Fruit fly (Drosophila melanogaster) whole organism, embryonic: ENCODE data around the gene CG1785.

Experiments
- CG10267 ChIP-seq: fragments of 200-800 bp; sonication (Bioruptor generic); optimal IDR thresholded peaks from 2 replicates; lab custom pipeline; 2018; ENCODE audit warnings: missing biosample characterization, mild to moderate bottlenecking, missing genetic modification characterization, moderate library complexity
- CG10979 ChIP-seq: fragments of 200-800 bp; sonication (Bioruptor generic); optimal IDR thresholded peaks from 2 replicates; lab custom pipeline; 2018; ENCODE audit warnings: missing biosample characterization, mild to moderate bottlenecking, missing genetic modification characterization, moderate library complexity
- CG11504 ChIP-seq: fragments of 200-800 bp; sonication (Bioruptor generic); optimal IDR thresholded peaks from 3 replicates; lab custom pipeline; 2019; ENCODE audit warnings: missing biosample characterization, mild to moderate bottlenecking, missing genetic modification characterization, moderate library complexity
- CG12236 ChIP-seq: fragments of 200-800 bp; sonication (Bioruptor generic); optimal IDR thresholded peaks from 2 replicates; lab custom pipeline; 2016; ENCODE audit warnings: missing biosample characterization, missing genetic modification characterization
- CG12391 ChIP-seq: fragments of 200-800 bp; sonication (Bioruptor generic); optimal IDR thresholded peaks from 3 replicates; lab custom pipeline; 2018; ENCODE audit warnings: missing biosample characterization, mild to moderate bottlenecking, missing genetic modification characterization, moderate library complexity
- CG12942 ChIP-seq: fragments of 200-800 bp; sonication (Bioruptor generic); optimal IDR thresholded peaks from 3 replicates; lab custom pipeline; 2016; ENCODE audit warnings: missing biosample characterization, missing genetic modification characterization
- CG13624 ChIP-seq: fragments of 200-800 bp; sonication (Bioruptor generic); optimal IDR thresholded peaks from 2 replicates; lab custom pipeline; 2016; ENCODE audit warnings: missing biosample characterization, missing genetic modification characterization
- CG14710 ChIP-seq: fragments of 200-800 bp; sonication (Bioruptor generic); optimal IDR thresholded peaks from 3 replicates; lab custom pipeline; 2019; ENCODE audit warnings: missing biosample characterization, mild to moderate bottlenecking, missing genetic modification characterization, moderate library complexity
- CG15601 ChIP-seq: fragments of 200-800 bp; sonication (Bioruptor generic); optimal IDR thresholded peaks from 3 replicates; lab custom pipeline; 2019; ENCODE audit warnings: missing biosample characterization, mild to moderate bottlenecking, missing genetic modification characterization, moderate library complexity
- CG15696 ChIP-seq: fragments of 200-800 bp; sonication (Bioruptor generic); optimal IDR thresholded peaks from 2 replicates; lab custom pipeline; 2019; ENCODE audit warnings: missing biosample characterization, mild to moderate bottlenecking, missing genetic modification characterization, moderate library complexity
- CG17829 ChIP-seq: fragments of 200-800 bp; optimal IDR thresholded peaks from 2 replicates; lab custom pipeline; 2019; ENCODE audit warnings: missing biosample characterization, mild to moderate bottlenecking, missing genetic modification characterization, moderate library complexity
- CG18262 ChIP-seq: fragments of 200-800 bp; optimal IDR thresholded peaks from 3 replicates; lab custom pipeline; 2019; ENCODE audit warnings: missing biosample characterization, mild to moderate bottlenecking, missing genetic modification characterization, moderate library complexity
- CG2712 ChIP-seq: fragments of 200-800 bp; optimal IDR thresholded peaks from 3 replicates; lab custom pipeline; 2019; ENCODE audit warnings: missing biosample characterization, mild to moderate bottlenecking, missing genetic modification characterization, moderate library complexity
- CG33557 ChIP-seq: fragments of 200-800 bp; sonication (Bioruptor generic); optimal IDR thresholded peaks from 2 replicates; lab custom pipeline; 2019; ENCODE audit warnings: missing biosample characterization, mild to moderate bottlenecking, missing genetic modification characterization, moderate library complexity
- CG4404 ChIP-seq: fragments of 200-800 bp; sonication (Bioruptor generic); IDR thresholded peaks from 2 replicates; pipeline ENCODE4 v1.3.6; 2022; ENCODE audit warnings: missing biosample characterization, missing genetic modification characterization
- CG7357 ChIP-seq: fragments of 200-800 bp; sonication (Bioruptor generic); IDR thresholded peaks from 3 replicates; pipeline ENCODE4 v1.3.6; 2022; ENCODE audit warnings: missing biosample characterization, missing genetic modification characterization
- CG8924 ChIP-seq: fragments of 200-800 bp; optimal IDR thresholded peaks from 3 replicates; lab custom pipeline; 2019; ENCODE audit warnings: missing biosample characterization, mild to moderate bottlenecking, missing genetic modification characterization, moderate library complexity
- CG9727 ChIP-seq: fragments of 200-800 bp; sonication (Bioruptor generic); optimal IDR thresholded peaks from 3 replicates; lab custom pipeline; 2017; ENCODE audit warnings: missing biosample characterization, mild to moderate bottlenecking, missing genetic modification characterization
- CoRest ChIP-seq: fragments of 200-800 bp; sonication (Bioruptor generic); optimal IDR thresholded peaks from 3 replicates; lab custom pipeline; 2018; ENCODE audit warnings: missing biosample characterization, mild to moderate bottlenecking, missing genetic modification characterization, moderate library complexity
- Dp ChIP-seq: fragments of 200-800 bp; sonication (Bioruptor generic); optimal IDR thresholded peaks from 2 replicates; lab custom pipeline; 2018; ENCODE audit warnings: missing biosample characterization, mild to moderate bottlenecking, missing genetic modification characterization, moderate library complexity
- Kr ChIP-seq: fragments of 200-800 bp; sonication (Bioruptor generic); optimal IDR thresholded peaks from 2 replicates; lab custom pipeline; 2017; ENCODE audit warnings: missing biosample characterization, mild to moderate bottlenecking, missing genetic modification characterization
- Max ChIP-seq: fragments of 200-800 bp; sonication (Bioruptor generic); optimal IDR thresholded peaks from 2 replicates; lab custom pipeline; 2016; ENCODE audit warnings: missing biosample characterization, mild to moderate bottlenecking, missing genetic modification characterization
- Xrp1 ChIP-seq: fragments of 200-800 bp; sonication (Bioruptor generic); IDR thresholded peaks from 2 replicates; pipeline ENCODE4 v1.3.6; 2022; ENCODE audit warnings: missing biosample characterization, missing genetic modification characterization
- ac ChIP-seq: fragments of 200-800 bp; sonication (Bioruptor generic); optimal IDR thresholded peaks from 3 replicates; lab custom pipeline; 2017; ENCODE audit warnings: missing biosample characterization, mild to moderate bottlenecking, missing genetic modification characterization
- bsh ChIP-seq, 2 experiments: fragments of 200-800 bp; sonication (Bioruptor generic); optimal IDR thresholded peaks; 2 replicates each; lab custom pipeline; 2017 to 2018; ENCODE audit warnings: mild to moderate bottlenecking in 2 of 2, missing biosample characterization in 2 of 2, missing genetic modification characterization in 2 of 2, moderate library complexity in 1 of 2
- crol ChIP-seq: fragments of 200-800 bp; sonication (Bioruptor generic); IDR thresholded peaks from 2 replicates; pipeline ENCODE4 v1.3.6; 2022; ENCODE audit warnings: missing biosample characterization, missing genetic modification characterization
- dmrt11E ChIP-seq: fragments of 200-800 bp; sonication (Bioruptor generic); optimal IDR thresholded peaks from 3 replicates; lab custom pipeline; 2018; ENCODE audit warnings: missing biosample characterization, mild to moderate bottlenecking, missing genetic modification characterization, moderate library complexity
- fd102C ChIP-seq: fragments of 200-800 bp; sonication (Bioruptor generic); optimal IDR thresholded peaks from 2 replicates; lab custom pipeline; 2018; ENCODE audit warnings: missing biosample characterization, mild to moderate bottlenecking, missing genetic modification characterization, moderate library complexity
- gem ChIP-seq: fragments of 200-800 bp; sonication (Bioruptor generic); optimal IDR thresholded peaks from 2 replicates; lab custom pipeline; 2019; ENCODE audit warnings: missing biosample characterization, mild to moderate bottlenecking, missing genetic modification characterization, moderate library complexity
- gsb ChIP-seq: fragments of 200-800 bp; sonication (Bioruptor generic); IDR thresholded peaks from 2 replicates; pipeline ENCODE4 v1.3.6; 2022; ENCODE audit warnings: missing biosample characterization, missing genetic modification characterization
- lola ChIP-seq, 3 experiments: fragments of >200 bp in 2 of 3; fragments of 200-800 bp in 1 of 3; sonication (Bioruptor generic) in 1 of 3; optimal IDR thresholded peaks; 2 replicates each; lab custom pipeline; 2017 to 2019; ENCODE audit warnings: missing biosample characterization in 3 of 3, missing genetic modification characterization in 3 of 3, mild to moderate bottlenecking in 1 of 3, moderate library complexity in 1 of 3
- oc ChIP-seq: fragments of 200-800 bp; sonication (Bioruptor generic); optimal IDR thresholded peaks from 2 replicates; lab custom pipeline; 2018; ENCODE audit warnings: missing biosample characterization, mild to moderate bottlenecking, missing genetic modification characterization, moderate library complexity
- pan ChIP-seq, 4 experiments: fragments of >200 bp in 3 of 4; fragments of 200-800 bp in 1 of 4; sonication (Bioruptor generic) in 1 of 4; optimal IDR thresholded peaks in 3 of 4; IDR thresholded peaks in 1 of 4; 2 replicates each; pipeline versions ENCODE4 v1.3.6 to Lab custom; 2017 to 2022; ENCODE audit warnings: missing biosample characterization in 2 of 4, missing genetic modification characterization in 2 of 4, mixed read lengths in 1 of 4
- phol ChIP-seq: fragments of 200-800 bp; sonication (Bioruptor generic); optimal IDR thresholded peaks from 3 replicates; lab custom pipeline; 2018; ENCODE audit warnings: missing biosample characterization, mild to moderate bottlenecking, missing genetic modification characterization, moderate library complexity
- prd ChIP-seq, 3 experiments: fragments of >200 bp in 2 of 3; fragments of 200-800 bp in 1 of 3; sonication (Bioruptor generic) in 1 of 3; optimal IDR thresholded peaks in 2 of 3; IDR thresholded peaks in 1 of 3; 2 replicates in 2 of 3; 3 replicates in 1 of 3; pipeline versions ENCODE4 v1.3.6 to Lab custom; 2017 to 2022; ENCODE audit warnings: missing biosample characterization in 1 of 3, missing genetic modification characterization in 1 of 3
- pros ChIP-seq: fragments of 200-800 bp; sonication (Bioruptor generic); optimal IDR thresholded peaks from 3 replicates; lab custom pipeline; 2019; ENCODE audit warnings: missing biosample characterization, mild to moderate bottlenecking, missing genetic modification characterization, moderate library complexity
- shn ChIP-seq: fragments of 200-800 bp; sonication (Bioruptor generic); optimal IDR thresholded peaks from 3 replicates; lab custom pipeline; 2016; ENCODE audit warnings: missing biosample characterization, missing genetic modification characterization
- slp2 ChIP-seq: fragments of 200-800 bp; sonication (Bioruptor generic); optimal IDR thresholded peaks from 2 replicates; lab custom pipeline; 2016; ENCODE audit warnings: missing biosample characterization, missing genetic modification characterization
- tup ChIP-seq: fragments of 200-800 bp; sonication (Bioruptor generic); optimal IDR thresholded peaks from 2 replicates; lab custom pipeline; 2016; ENCODE audit warnings: missing biosample characterization, mild to moderate bottlenecking, missing genetic modification characterization, moderate library complexity
- unpg ChIP-seq: fragments of 200-800 bp; sonication (Bioruptor generic); optimal IDR thresholded peaks from 3 replicates; lab custom pipeline; 2018; ENCODE audit warnings: missing biosample characterization, mild to moderate bottlenecking, missing genetic modification characterization, moderate library complexity
- zf30C ChIP-seq: fragments of 200-800 bp; sonication (Bioruptor generic); optimal IDR thresholded peaks from 3 replicates; lab custom pipeline; 2018; ENCODE audit warnings: missing biosample characterization, mild to moderate bottlenecking, missing genetic modification characterization
- zfh2 ChIP-seq: fragments of 200-800 bp; sonication (Bioruptor generic); optimal IDR thresholded peaks from 2 replicates; lab custom pipeline; 2016; ENCODE audit warnings: missing biosample characterization, missing genetic modification characterization

CG1785 gene

DNA sequence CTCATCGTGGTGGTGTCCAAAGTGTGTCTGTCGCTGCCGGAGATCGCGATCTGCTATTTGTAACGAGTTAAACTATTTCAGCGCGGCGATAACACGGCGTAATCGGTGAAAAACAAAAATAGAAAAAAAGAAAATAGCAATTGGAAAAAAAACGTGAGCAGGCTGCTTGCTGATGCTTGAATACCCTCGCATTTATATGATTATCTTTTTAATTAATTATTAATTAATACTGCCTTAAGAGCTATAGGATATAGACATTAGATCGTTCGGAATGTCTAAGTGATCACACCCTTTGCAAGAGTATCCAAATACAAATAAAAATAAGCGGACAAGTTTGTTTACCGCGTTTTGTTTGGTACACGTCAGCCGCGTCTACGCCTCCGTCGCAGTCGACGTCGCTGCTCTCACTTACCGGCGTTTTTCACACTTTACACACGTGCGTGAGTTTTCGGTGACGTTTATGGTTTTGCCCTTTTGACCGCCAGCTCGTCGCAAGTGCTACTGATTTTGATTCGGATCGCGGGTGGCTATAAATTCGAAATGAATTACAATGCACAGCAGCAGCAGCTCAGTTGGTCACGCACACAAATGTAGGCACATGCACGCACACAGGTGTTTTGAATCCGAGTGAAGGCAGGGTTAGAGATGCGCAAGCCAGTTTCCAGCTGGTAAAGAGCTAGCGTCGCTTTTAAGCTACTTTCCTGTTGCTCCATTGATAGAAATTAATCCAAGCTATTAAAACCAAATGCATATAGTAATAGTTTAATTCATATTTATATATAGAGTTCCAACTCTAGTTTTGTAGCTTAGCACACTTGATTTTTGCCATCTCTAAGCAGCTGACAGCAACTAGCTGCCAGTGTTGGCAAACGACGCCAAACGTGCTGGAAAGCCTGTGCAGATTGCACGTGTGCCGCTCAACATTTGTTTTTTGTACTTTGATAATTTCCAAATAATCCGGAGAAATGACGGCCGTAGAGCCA lies at the start of gene CG1785, which contains the start of gene CG2004 (continued):
- no peak for TF ChIP-seq pan (optimal IDR thresholded peaks at IDR 0.05; lab: Kevin White, UChicago)
- TF ChIP-seq pan (GFP tag; optimal IDR thresholded peaks at IDR 0.05 in 1 of 2, IDR thresholded peaks at IDR 0.05 in 1 of 2): peak in 1 of 2 experiments; percentile 91
- peak; percentile 81 for TF ChIP-seq shn (GFP tag; lab: Kevin White, UChicago)
- no peak for TF ChIP-seq Kr (GFP tag; lab: Kevin White, UChicago)
- TF ChIP-seq tup (GFP tag; lab: Kevin White, UChicago): peak; percentile 90
- TF ChIP-seq Dp: peak; percentile 41

dm6 chrX:8665576-8666297 lies 49.0 kb upstream of the CG1785 start:
- TF ChIP-seq CG8924 (tag; lab: Kevin White, UChicago): peak; percentile 20
- TF ChIP-seq dmrt11E (tag; lab: Kevin White, UChicago): peak; percentile 57
- peak; percentile 6 for TF ChIP-seq CG15601
- peak; percentile 18 for TF ChIP-seq CG12391
- TF ChIP-seq CG10979 (tag; lab: Kevin White, UChicago): peak; percentile 34
- peak; percentile 59 for TF ChIP-seq CG2712 (tag; lab: Kevin White, UChicago)
- peak; percentile 55; the same call in 1 of the 2 replicates for TF ChIP-seq CG4404
- TF ChIP-seq pros: peak; percentile 53
- no peak for TF ChIP-seq CG12236 (GFP tag; lab: Kevin White, UChicago)
- TF ChIP-seq oc: peak; percentile 51
- TF ChIP-seq unpg (GFP tag; lab: Kevin White, UChicago): peak; percentile 15
- no peak for TF ChIP-seq CG12942 (GFP tag; lab: Kevin White, UChicago)
- peak; percentile 12 for TF ChIP-seq fd102C
- TF ChIP-seq bsh (GFP tag; optimal IDR thresholded peaks at IDR 0.05; lab: Kevin White, UChicago): peak in 1 of 2 experiments; percentile 18
- TF ChIP-seq CG9727: peak; percentile 33
- peak; percentile 49; the same call in 1 of the 2 replicates for TF ChIP-seq crol (GFP tag; lab: Robert Waterston, UW)
- peak; percentile 66 for TF ChIP-seq CG15696 (tag; lab: Kevin White, UChicago)
- peak; percentile 2 for TF ChIP-seq CG11504
- peak; percentile 15 for TF ChIP-seq phol (tag; lab: Kevin White, UChicago)
- TF ChIP-seq CG10267 (tag; lab: Kevin White, UChicago): peak; percentile 25
- TF ChIP-seq zfh2 (GFP tag; lab: Kevin White, UChicago): no peak
- TF ChIP-seq prd (optimal IDR thresholded peaks at IDR 0.05; lab: Kevin White, UChicago): no peak
- peak; percentile 43; the same call in 1 of the 3 replicates for TF ChIP-seq prd (GFP tag; IDR thresholded peaks at IDR 0.05; lab: Robert Waterston, UW)
- TF ChIP-seq CG13624: no peak
- peak; percentile 38 for TF ChIP-seq CG14710 (tag; lab: Kevin White, UChicago)
- peak in 1 of 3 experiments; percentile 47 for TF ChIP-seq lola (GFP tag; optimal IDR thresholded peaks at IDR 0.05; lab: Kevin White, UChicago)
- peak; percentile 37 for TF ChIP-seq CG17829 (tag; lab: Kevin White, UChicago)
- no peak for TF ChIP-seq gsb (GFP tag; lab: Robert Waterston, UW)
- peak; percentile 54 for TF ChIP-seq Xrp1 (GFP tag; lab: Robert Waterston, UW)
- no peak for TF ChIP-seq Max (GFP tag; lab: Kevin White, UChicago)
- peak; percentile 4 for TF ChIP-seq CoRest
- peak; percentile 71 for TF ChIP-seq zf30C (GFP tag; lab: Kevin White, UChicago)
- TF ChIP-seq CG7357: no peak
- no peak for TF ChIP-seq slp2
- TF ChIP-seq ac (GFP tag; lab: Kevin White, UChicago): peak; percentile 12
- TF ChIP-seq gem (tag; lab: Kevin White, UChicago): peak; percentile 47
- peak; percentile 23 for TF ChIP-seq CG33557 (GFP tag; lab: Kevin White, UChicago)
- TF ChIP-seq CG18262 (tag; lab: Kevin White, UChicago): peak; percentile 47
